Worm (Caenorhabditis elegans): Measurements from ENCODE around the gene F58H1.3.

Gene F58H1.3

ce11 chrV:11975233-11975632 lies 41.5 kb downstream of the F58H1.3 start, which contains the start of gene cpr-1:
Gene cpr-1 (plus strand): TSS chrV:11975551.
- peak; percentile 87 for TF ChIP-seq ets-4 (GFP tag; optimal IDR thresholded peaks at IDR 0.05)
- no peak for TF ChIP-seq zfh-2 (GFP tag; conservative IDR thresholded peaks at IDR 0.05)
- TF ChIP-seq ztf-22 (GFP tag; optimal IDR thresholded peaks at IDR 0.05): peak; percentile 59
- TF ChIP-seq athp-1 (tag; optimal IDR thresholded peaks at IDR 0.05): no peak
- TF ChIP-seq nhr-80 (tag; optimal IDR thresholded peaks at IDR 0.05): peak; percentile 93
- TF ChIP-seq snpc-4 (GFP tag; optimal IDR thresholded peaks at IDR 0.05): no peak
- peak in 1 of 4 experiments; percentile 25 for TF ChIP-seq snpc-4 (tag; optimal IDR thresholded peaks at IDR 0.05)
- no peak for TF ChIP-seq sdz-38 (tag; optimal IDR thresholded peaks at IDR 0.05)

- peak; percentile 66 for TF ChIP-seq nhr-80 (tag; optimal IDR thresholded peaks at IDR 0.05)
- TF ChIP-seq madf-10 (tag; optimal IDR thresholded peaks at IDR 0.05): peak; percentile 19
- TF ChIP-seq hmg-1.2 (GFP tag; IDR thresholded peaks at IDR 0.05): 0 out of 2 replicates have a peak, but pooled peaks have one; percentile 9
- TF ChIP-seq cebp-1 (GFP tag; IDR thresholded peaks at IDR 0.05): no peak
- peak; percentile 52 for TF ChIP-seq cebp-1 (tag; optimal IDR thresholded peaks at IDR 0.05)
- no peak for TF ChIP-seq C17E4.6 (GFP tag; IDR thresholded peaks at IDR 0.05)
- peak; percentile 5 for TF ChIP-seq tbp1 (GFP tag; optimal IDR thresholded peaks at IDR 0.05)
- no peak for TF ChIP-seq snpc-4 (GFP tag; optimal IDR thresholded peaks at IDR 0.05)
- peak in 1 of 4 experiments; percentile 9 for TF ChIP-seq snpc-4 (tag; optimal IDR thresholded peaks at IDR 0.05)
- peak; percentile 7 for TF ChIP-seq ZK185.1 (tag; optimal IDR thresholded peaks at IDR 0.05; ENCODE audit: poor library complexity, severe bottlenecking)
- TF ChIP-seq ekl-4 (GFP tag; IDR thresholded peaks at IDR 0.05): no peak
Measured at ce11 chrV:11976734-11977133, 43.0 kb downstream of the F58H1.3 start.

DNA sequence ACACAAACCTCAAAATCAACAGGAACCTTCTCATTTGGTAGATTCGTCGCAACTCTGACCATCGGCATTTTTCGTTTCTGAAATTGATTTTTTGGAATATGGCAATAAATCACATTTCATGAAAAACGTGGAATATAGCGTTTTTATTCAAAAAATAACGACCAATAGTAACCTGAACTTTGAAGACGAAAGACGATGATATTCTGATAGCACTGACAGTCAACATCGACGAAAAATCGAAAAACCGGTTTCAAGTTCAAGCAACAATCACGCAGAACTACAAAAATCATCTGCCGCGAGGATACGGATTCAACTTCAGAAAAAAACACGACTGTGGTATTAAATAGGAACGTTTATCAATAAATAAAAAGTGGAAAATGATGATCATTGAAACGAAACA lies 44.4 kb downstream of the F58H1.3 start, which contains the start of gene mif-2:
Gene mif-2 (minus strand): TSS at position 281 of the 400 bp plus-strand sequence.
- TF ChIP-seq F49E8.2 (tag; optimal IDR thresholded peaks at IDR 0.05; ENCODE audit: insufficient read depth) (peak; percentile 19), madf-6 (GFP tag; IDR thresholded peaks at IDR 0.05) (0 out of 2 replicates have a peak, but pooled peaks have one; percentile 5), snpc-3.4 (tag; optimal IDR thresholded peaks at IDR 0.05) (peak; percentile 43), repo-1 (tag; optimal IDR thresholded peaks at IDR 0.05) (no peak), him-1 (tag; optimal IDR thresholded peaks at IDR 0.05) (peak; percentile 14), snpc-1.3 (tag; optimal IDR thresholded peaks at IDR 0.05; ENCODE audit: insufficient read depth) (peak; percentile 5), mes-4 (tag; optimal IDR thresholded peaks at IDR 0.05) (no peak), ekl-4 (GFP tag; IDR thresholded peaks at IDR 0.05) (no peak), pbrm-1 (GFP tag; IDR thresholded peaks at IDR 0.05) (no peak), snpc-4 (GFP tag; optimal IDR thresholded peaks at IDR 0.05) (no peak), snpc-4 (tag; optimal IDR thresholded peaks at IDR 0.05) (peak in 1 of 4 experiments; percentile 61), dox-1 (GFP tag; IDR thresholded peaks at IDR 0.05) (no peak)

- no peak for TF ChIP-seq sdz-38 (tag; optimal IDR thresholded peaks at IDR 0.05)
- TF ChIP-seq let-526 (GFP tag; IDR thresholded peaks at IDR 0.05): 0 out of 2 replicates have a peak, but pooled peaks have one; percentile 39
- TF ChIP-seq F23B12.7 (tag; optimal IDR thresholded peaks at IDR 0.05; ENCODE audit: insufficient read depth): peak; percentile 68
- no peak for TF ChIP-seq ceh-58 (GFP tag; IDR thresholded peaks at IDR 0.05)
- peak; percentile 98 for TF ChIP-seq snpc-1.1 (tag; optimal IDR thresholded peaks at IDR 0.05; ENCODE audit: insufficient read depth)
- no peak for TF ChIP-seq ceh-79 (tag; optimal IDR thresholded peaks at IDR 0.05)
- TF ChIP-seq F57C9.4 (tag; optimal IDR thresholded peaks at IDR 0.05): peak; percentile 49
- peak; percentile 88 for TF ChIP-seq C06A6.2 (GFP tag; conservative IDR thresholded peaks at IDR 0.05)
- peak; percentile 49; the same call in 1 of the 2 replicates for TF ChIP-seq nfya-2 (GFP tag; IDR thresholded peaks at IDR 0.05)
- peak; percentile 93 for TF ChIP-seq attf-6 (GFP tag; IDR thresholded peaks at IDR 0.05)
- TF ChIP-seq K12H6.12 (tag; optimal IDR thresholded peaks at IDR 0.05): peak; percentile 88
- peak; percentile 72 for TF ChIP-seq B0035.1 (tag; optimal IDR thresholded peaks at IDR 0.05)
- TF ChIP-seq cebp-1 (GFP tag; IDR thresholded peaks at IDR 0.05): no peak
- peak; percentile 86 for TF ChIP-seq cebp-1 (tag; optimal IDR thresholded peaks at IDR 0.05)
- TF ChIP-seq athp-1 (tag; optimal IDR thresholded peaks at IDR 0.05): peak; percentile 67
- peak; percentile 86 for TF ChIP-seq hrde-1 (tag; optimal IDR thresholded peaks at IDR 0.05; ENCODE audit: borderline replicate concordance)
- TF ChIP-seq tlf-1 (GFP tag; optimal IDR thresholded peaks at IDR 0.05): peak; percentile 87
- TF ChIP-seq dpl-1 (GFP tag; optimal IDR thresholded peaks at IDR 0.05): peak; percentile 44
- TF ChIP-seq nhr-80 (tag; optimal IDR thresholded peaks at IDR 0.05): peak; percentile 75
- TF ChIP-seq F49E8.2 (tag; optimal IDR thresholded peaks at IDR 0.05; ENCODE audit: insufficient read depth): peak; percentile 93
- peak; percentile 26 for TF ChIP-seq ets-4 (GFP tag; optimal IDR thresholded peaks at IDR 0.05)
Measured at ce11 chrV:11979673-11980561, 46.1 kb downstream of the F58H1.3 start, which contains the start of gene snr-4. Gene snr-4 (minus strand): TSS chrV:11979723.
